Worm (Caenorhabditis elegans): ENCODE results near the gene ZK632.14.

The ZK632.14 gene

ce11 chrIII:9804997-9805610 lies 8.1 kb upstream of the ZK632.14 start, which contains the start of gene riok-3:
Gene riok-3, minus strand, starts transcription at chrIII:9805011.
- no peak for TF ChIP-seq F49E8.2 (tag; optimal IDR thresholded peaks at IDR 0.05; ENCODE audit: insufficient read depth)
- TF ChIP-seq lir-1 (GFP tag; conservative IDR thresholded peaks at IDR 0.05): no peak
- peak; percentile 19 for TF ChIP-seq ztf-3 (GFP tag; optimal IDR thresholded peaks at IDR 0.05)
- TF ChIP-seq tbp1 (GFP tag; optimal IDR thresholded peaks at IDR 0.05): peak; percentile 15
- peak; percentile 72 for TF ChIP-seq nfyb-1 (GFP tag; IDR thresholded peaks at IDR 0.05)
- 0 out of 2 replicates have a peak, but pooled peaks have one; percentile 68 for TF ChIP-seq Y79H2A.3 (GFP tag; conservative IDR thresholded peaks at IDR 0.05)
- TF ChIP-seq attf-3 (GFP tag; conservative IDR thresholded peaks at IDR 0.05): 0 out of 2 replicates have a peak, but pooled peaks have one; percentile 7
- peak; percentile 77 for TF ChIP-seq repo-1 (tag; optimal IDR thresholded peaks at IDR 0.05)
- TF ChIP-seq F23B12.7 (tag; optimal IDR thresholded peaks at IDR 0.05; ENCODE audit: insufficient read depth): peak; percentile 21
- no peak for TF ChIP-seq B0336.3 (GFP tag; IDR thresholded peaks at IDR 0.05)
- no peak for TF ChIP-seq him-1 (tag; optimal IDR thresholded peaks at IDR 0.05)
- TF ChIP-seq K11D2.4 (GFP tag; IDR thresholded peaks at IDR 0.05): peak; percentile 38; the same call in 1 of the 2 replicates
- TF ChIP-seq somi-1 (GFP tag; optimal IDR thresholded peaks at IDR 0.05): peak; percentile 44
- TF ChIP-seq attf-5 (GFP tag; optimal IDR thresholded peaks at IDR 0.05): no peak
- no peak for TF ChIP-seq lsy-27 (tag; optimal IDR thresholded peaks at IDR 0.05; ENCODE audit: borderline replicate concordance, insufficient read depth)
- TF ChIP-seq F39B2.1 (GFP tag; IDR thresholded peaks at IDR 0.05): no peak
- TF ChIP-seq ZK185.1 (tag; optimal IDR thresholded peaks at IDR 0.05; ENCODE audit: poor library complexity, severe bottlenecking): peak; percentile 40
- peak; percentile 33; the same call in 1 of the 2 replicates for TF ChIP-seq mcd-1 (GFP tag; IDR thresholded peaks at IDR 0.05)
- TF ChIP-seq athp-1 (tag; optimal IDR thresholded peaks at IDR 0.05): no peak
- TF ChIP-seq gei-17 (GFP tag; optimal IDR thresholded peaks at IDR 0.05): no peak
- no peak; the same call in 1 of the 2 replicates for TF ChIP-seq ceh-100 (GFP tag; IDR thresholded peaks at IDR 0.05)
- TF ChIP-seq nfya-1 (tag; optimal IDR thresholded peaks at IDR 0.05; ENCODE audit: borderline replicate concordance, insufficient read depth): no peak
- TF ChIP-seq bed-1 (GFP tag; IDR thresholded peaks at IDR 0.05): no peak
- no peak for TF ChIP-seq Y53F4B.3 (GFP tag; IDR thresholded peaks at IDR 0.05)
- peak; percentile 33; the same call in 1 of the 2 replicates for TF ChIP-seq dox-1 (GFP tag; IDR thresholded peaks at IDR 0.05)
- no peak for TF ChIP-seq ztf-25 (GFP tag; IDR thresholded peaks at IDR 0.05)
- no peak for TF ChIP-seq die-1 (tag; optimal IDR thresholded peaks at IDR 0.05)
- peak; percentile 1 for TF ChIP-seq tlf-1 (GFP tag; optimal IDR thresholded peaks at IDR 0.05)
- TF ChIP-seq F33H1.4 (GFP tag; IDR thresholded peaks at IDR 0.05): no peak
- TF ChIP-seq egl-18 (GFP tag; IDR thresholded peaks at IDR 0.05): no peak
- no peak for TF ChIP-seq hsf-1 (GFP tag; IDR thresholded peaks at IDR 0.05)
- no peak for TF ChIP-seq ztf-22 (GFP tag; optimal IDR thresholded peaks at IDR 0.05)
- TF ChIP-seq ztf-6 (GFP tag; IDR thresholded peaks at IDR 0.05): no peak
- peak in 1 of 2 experiments; percentile 2 for TF ChIP-seq let-607 (tag; optimal IDR thresholded peaks at IDR 0.05)
- no peak for TF ChIP-seq fkh-3 (tag; optimal IDR thresholded peaks at IDR 0.05)
- no peak for TF ChIP-seq hlh-12 (tag; optimal IDR thresholded peaks at IDR 0.05)
- no peak for TF ChIP-seq ets-4 (GFP tag; optimal IDR thresholded peaks at IDR 0.05)
- no peak for TF ChIP-seq pha-4 (tag; optimal IDR thresholded peaks at IDR 0.05)
- peak; percentile 67 for TF ChIP-seq zim-3 (tag; optimal IDR thresholded peaks at IDR 0.05)
- TF ChIP-seq F57C9.4 (tag; optimal IDR thresholded peaks at IDR 0.05): peak; percentile 41
- peak; percentile 74; the same call in 1 of the 2 replicates for TF ChIP-seq cebp-1 (GFP tag; IDR thresholded peaks at IDR 0.05)
- TF ChIP-seq cebp-1 (tag; optimal IDR thresholded peaks at IDR 0.05): peak; percentile 94
- TF ChIP-seq ceh-58 (GFP tag; IDR thresholded peaks at IDR 0.05): no peak
- TF ChIP-seq Y95B8A.8 (GFP tag; IDR thresholded peaks at IDR 0.05): peak; percentile 40; the same call in 1 of the 2 replicates
- TF ChIP-seq ekl-4 (GFP tag; IDR thresholded peaks at IDR 0.05): peak; percentile 50
- no peak for TF ChIP-seq ceh-40 (GFP tag; IDR thresholded peaks at IDR 0.05)
- TF ChIP-seq lin-26 (GFP tag; IDR thresholded peaks at IDR 0.05): 0 out of 2 replicates have a peak, but pooled peaks have one; percentile 25
